Fruit fly (Drosophila melanogaster) whole organism: ENCODE results near the gene CG10730.

Source experiments
- CG8478 ChIP-seq: fragments of >200 bp; optimal IDR thresholded peaks from 2 replicates; lab custom pipeline; 2018; ENCODE audit warnings: inconsistent platforms
- Dll ChIP-seq: fragments of >200 bp; optimal IDR thresholded peaks from 2 replicates; lab custom pipeline; 2017
- EcR ChIP-seq, 2 experiments: fragments of >200 bp; optimal IDR thresholded peaks; 2 replicates each; lab custom pipeline; 2017; ENCODE audit warnings: missing biosample characterization in 2 of 2, missing genetic modification characterization in 2 of 2, missing genetic modification reagents in 2 of 2
- pan ChIP-seq: fragments of >200 bp; optimal IDR thresholded peaks from 2 replicates; lab custom pipeline; 2017
- psq ChIP-seq: fragments of >200 bp; optimal IDR thresholded peaks from 2 replicates; lab custom pipeline; 2017
- usp ChIP-seq: fragments of >200 bp; optimal IDR thresholded peaks from 2 replicates; lab custom pipeline; 2017; ENCODE audit warnings: missing biosample characterization, missing genetic modification characterization, mixed read lengths

Gene CG10730

dm6 chr2L:20072095-20072494 is at the start of gene CG10730:
Gene CG10730, minus strand, starts transcription at chr2L:20072195.
- no peak for TF ChIP-seq pan
- TF ChIP-seq CG8478, result no peak
- no peak for TF ChIP-seq EcR (GFP tag; optimal IDR thresholded peaks at IDR 0.05; lab: Kevin White, UChicago)
- TF ChIP-seq psq (lab: Kevin White, UChicago), result no peak

dm6 chr2L:20121233-20121551 is 49.2 kb upstream of the CG10730 start:
- TF ChIP-seq pan (no peak), psq (lab: Kevin White, UChicago) (no peak), Dll (no peak), EcR (GFP tag; optimal IDR thresholded peaks at IDR 0.05; lab: Kevin White, UChicago) (no peak), CG8478 (no peak), usp (no peak)

dm6 chr2L:20120388-20121232 is 48.6 kb upstream of the CG10730 start:
- TF ChIP-seq psq (lab: Kevin White, UChicago), result no peak
- no peak for TF ChIP-seq usp
- no peak for TF ChIP-seq pan
- TF ChIP-seq CG8478, result no peak
- no peak for TF ChIP-seq EcR (GFP tag; optimal IDR thresholded peaks at IDR 0.05; lab: Kevin White, UChicago)
- no peak for TF ChIP-seq Dll

- no peak for TF ChIP-seq CG8478
Measured at dm6 chr2L:20117752-20118151, 45.8 kb upstream of the CG10730 start.

dm6 chr2L:20115865-20116264 is 43.9 kb upstream of the CG10730 start:
- no peak for TF ChIP-seq EcR (GFP tag; optimal IDR thresholded peaks at IDR 0.05; lab: Kevin White, UChicago)
- TF ChIP-seq CG8478, result no peak
- no peak for TF ChIP-seq psq (lab: Kevin White, UChicago)
- TF ChIP-seq usp, result no peak
- no peak for TF ChIP-seq Dll
- TF ChIP-seq pan, result no peak

- TF ChIP-seq psq (lab: Kevin White, UChicago), result no peak
- no peak for TF ChIP-seq CG8478
- TF ChIP-seq EcR (GFP tag; optimal IDR thresholded peaks at IDR 0.05; lab: Kevin White, UChicago), result no peak
- no peak for TF ChIP-seq usp
- no peak for TF ChIP-seq pan
- TF ChIP-seq Dll, result no peak
Measured at dm6 chr2L:20106595-20106994, 34.6 kb upstream of the CG10730 start.

- no peak for TF ChIP-seq Dll
- no peak for TF ChIP-seq CG8478
- TF ChIP-seq psq (lab: Kevin White, UChicago), result no peak
- no peak for TF ChIP-seq pan
- TF ChIP-seq usp, result no peak
- TF ChIP-seq EcR (GFP tag; optimal IDR thresholded peaks at IDR 0.05; lab: Kevin White, UChicago), result no peak
Measured at dm6 chr2L:20104526-20104925, 32.5 kb upstream of the CG10730 start.

- TF ChIP-seq CG8478 (no peak), EcR (GFP tag; optimal IDR thresholded peaks at IDR 0.05; lab: Kevin White, UChicago) (no peak), psq (lab: Kevin White, UChicago) (no peak), Dll (no peak), pan (no peak), usp (no peak)
Measured at dm6 chr2L:20104050-20104449, 32.1 kb upstream of the CG10730 start, which contains the start of gene CG13970. Gene CG13970, minus strand, starts transcription at chr2L:20104150.

- TF ChIP-seq CG8478 (no peak), pan (no peak)
Measured at dm6 chr2L:20098194-20098593, 26.2 kb upstream of the CG10730 start.

- no peak for TF ChIP-seq CG8478
Measured at dm6 chr2L:20097773-20098172, 25.8 kb upstream of the CG10730 start.

dm6 chr2L:20097105-20097631 is 25.2 kb upstream of the CG10730 start, which contains the start of the genes mRpS18B and Kua:
Gene mRpS18B, minus strand, starts transcription at chr2L:20097253.
Gene Kua, plus strand, starts transcription at chr2L:20097581.
- TF ChIP-seq EcR (GFP tag; optimal IDR thresholded peaks at IDR 0.05; lab: Kevin White, UChicago) (no peak), usp (no peak), pan (no peak), CG8478 (no peak), Dll (no peak), psq (lab: Kevin White, UChicago) (no peak)

dm6 chr2L:20093794-20094193 is 21.8 kb upstream of the CG10730 start, which contains the start of the genes Taf13 and nesd:
Gene Taf13, minus strand, starts transcription at chr2L:20093849.
Gene nesd, plus strand, starts transcription at chr2L:20093972.
- no peak for TF ChIP-seq EcR (GFP tag; optimal IDR thresholded peaks at IDR 0.05; lab: Kevin White, UChicago)
- TF ChIP-seq psq (lab: Kevin White, UChicago), result no peak
- no peak for TF ChIP-seq Dll
- no peak for TF ChIP-seq usp
- no peak for TF ChIP-seq pan
- no peak for TF ChIP-seq CG8478

- TF ChIP-seq pan, result no peak
- no peak for TF ChIP-seq usp
- TF ChIP-seq EcR (GFP tag; optimal IDR thresholded peaks at IDR 0.05; lab: Kevin White, UChicago), result no peak
- TF ChIP-seq psq (lab: Kevin White, UChicago), result no peak
- no peak for TF ChIP-seq Dll
- TF ChIP-seq CG8478, result no peak
Measured at dm6 chr2L:20091094-20091679, 19.2 kb upstream of the CG10730 start, which contains the start of the genes CG10747 and Pyroxd1. Gene CG10747, minus strand, starts transcription at chr2L:20091348. Gene Pyroxd1, plus strand, starts transcription at chr2L:20091435.
